Fruit fly (Drosophila melanogaster) whole organism, wandering third instar larva: ENCODE results near the gene CG8664.

Experiments used
- Abd-B ChIP-seq: fragments of >200 bp; optimal IDR thresholded peaks from 2 replicates; lab custom pipeline; 2017; ENCODE audit warnings: missing biosample characterization, missing genetic modification characterization
- CrebA ChIP-seq: fragments of 200-800 bp; sonication (Bioruptor generic); optimal IDR thresholded peaks from 2 replicates; lab custom pipeline; 2016; ENCODE audit warnings: missing biosample characterization, mild to moderate bottlenecking, missing genetic modification characterization, borderline replicate concordance
- Dfd ChIP-seq: fragments of >200 bp; optimal IDR thresholded peaks from 2 replicates; lab custom pipeline; 2017; ENCODE audit warnings: missing biosample characterization, missing genetic modification characterization
- Dif ChIP-seq: fragments of 200-275, 200-300 bp; sonication (Bioruptor generic); optimal IDR thresholded peaks from 2 replicates; lab custom pipeline; 2018; ENCODE audit warnings: missing biosample characterization, missing genetic modification characterization; ENCODE audit not compliant: partially characterized antibody
- GATAd ChIP-seq: sonication (Bioruptor generic); optimal IDR thresholded peaks from 2 replicates; lab custom pipeline; 2016; ENCODE audit warnings: missing biosample characterization, missing genetic modification characterization
- HLH106 ChIP-seq: fragments of 200-800 bp; optimal IDR thresholded peaks from 3 replicates; lab custom pipeline; 2019; ENCODE audit warnings: missing biosample characterization, mild to moderate bottlenecking, missing genetic modification characterization, moderate library complexity
- Hnf4 ChIP-seq: fragments of 200-800 bp; sonication (Bioruptor generic); optimal IDR thresholded peaks from 2 replicates; lab custom pipeline; 2016; ENCODE audit warnings: missing biosample characterization, mild to moderate bottlenecking, missing genetic modification characterization
- Hr78 ChIP-seq: fragments of >200 bp; optimal IDR thresholded peaks from 2 replicates; lab custom pipeline; 2017; ENCODE audit warnings: missing biosample characterization, missing genetic modification characterization
- Hr83 ChIP-seq: fragments of 200-300 bp; sonication (Bioruptor generic); optimal IDR thresholded peaks from 2 replicates; lab custom pipeline; 2016; ENCODE audit warnings: missing biosample characterization, mild to moderate bottlenecking, missing genetic modification characterization, moderate library complexity; ENCODE audit not compliant: poor library complexity, severe bottlenecking
- Jra ChIP-seq: sonication (Bioruptor generic); optimal IDR thresholded peaks from 2 replicates; lab custom pipeline; 2016; ENCODE audit warnings: missing biosample characterization, missing genetic modification characterization
- Myc ChIP-seq: fragments of >200 bp; optimal IDR thresholded peaks from 2 replicates; lab custom pipeline; 2017
- N ChIP-seq: fragments of >200 bp; optimal IDR thresholded peaks from 2 replicates; lab custom pipeline; 2018; ENCODE audit warnings: missing biosample characterization, missing external identifiers, missing genetic modification characterization
- OdsH ChIP-seq: fragments of 200-800 bp; sonication (Bioruptor generic); optimal IDR thresholded peaks from 2 replicates; lab custom pipeline; 2016; ENCODE audit warnings: missing biosample characterization, mild to moderate bottlenecking, missing genetic modification characterization
- Rel ChIP-seq, 2 experiments: fragments of 200-800 bp; sonication (Bioruptor generic) in 1 of 2; optimal IDR thresholded peaks; 2 replicates in 1 of 2; 3 replicates in 1 of 2; lab custom pipeline; 2016 to 2019; ENCODE audit warnings: mild to moderate bottlenecking in 2 of 2, missing biosample characterization in 2 of 2, missing genetic modification characterization in 2 of 2, moderate library complexity in 1 of 2
- Sp1 ChIP-seq: fragments of 200-800 bp; sonication (Bioruptor generic); optimal IDR thresholded peaks from 3 replicates; lab custom pipeline; 2019; ENCODE audit warnings: missing biosample characterization, mild to moderate bottlenecking, missing genetic modification characterization, moderate library complexity
- br ChIP-seq: fragments of 200-800 bp; sonication (Bioruptor generic); optimal IDR thresholded peaks from 2 replicates; lab custom pipeline; 2016; ENCODE audit warnings: missing biosample characterization, missing genetic modification characterization
- brk ChIP-seq: fragments of 200-800 bp; sonication (Bioruptor generic); optimal IDR thresholded peaks from 2 replicates; lab custom pipeline; 2016; ENCODE audit warnings: missing biosample characterization, mild to moderate bottlenecking, missing genetic modification characterization
- ey ChIP-seq: fragments of 200-800 bp; sonication (Bioruptor generic); optimal IDR thresholded peaks from 2 replicates; lab custom pipeline; 2016; ENCODE audit warnings: missing biosample characterization, missing genetic modification characterization
- foxo ChIP-seq, 2 experiments: fragments of 200-800 bp; sonication (Bioruptor generic); optimal IDR thresholded peaks; 2 replicates in 1 of 2; 3 replicates in 1 of 2; lab custom pipeline; 2016 to 2017; ENCODE audit warnings: missing biosample characterization in 2 of 2, missing genetic modification characterization in 2 of 2
- fru ChIP-seq: fragments of 200-800 bp; sonication (Bioruptor generic); optimal IDR thresholded peaks from 3 replicates; lab custom pipeline; 2016; ENCODE audit warnings: missing biosample characterization, mild to moderate bottlenecking, missing genetic modification characterization
- h ChIP-seq: fragments of 200-800 bp; sonication (Bioruptor generic); optimal IDR thresholded peaks from 3 replicates; lab custom pipeline; 2016; ENCODE audit warnings: missing biosample characterization, mild to moderate bottlenecking, missing genetic modification characterization
- jim ChIP-seq: fragments of 175-275, 200-325 bp; sonication (Bioruptor generic); optimal IDR thresholded peaks from 2 replicates; lab custom pipeline; 2016; ENCODE audit warnings: missing biosample characterization, mild to moderate bottlenecking, missing genetic modification characterization
- lola ChIP-seq: fragments of >200 bp; optimal IDR thresholded peaks from 2 replicates; lab custom pipeline; 2017; ENCODE audit warnings: missing biosample characterization, missing genetic modification characterization
- pan ChIP-seq: fragments of >200 bp; optimal IDR thresholded peaks from 2 replicates; lab custom pipeline; 2017
- psq ChIP-seq: fragments of 200-800 bp; sonication (Bioruptor generic); optimal IDR thresholded peaks from 3 replicates; lab custom pipeline; 2017; ENCODE audit warnings: missing biosample characterization, mild to moderate bottlenecking, missing genetic modification characterization, moderate library complexity
- rgr ChIP-seq: fragments of 200-800 bp; sonication (Bioruptor generic); optimal IDR thresholded peaks from 3 replicates; lab custom pipeline; 2016; ENCODE audit warnings: missing biosample characterization, mild to moderate bottlenecking, missing genetic modification characterization
- sage ChIP-seq: fragments of 200-800 bp; sonication (Bioruptor generic); optimal IDR thresholded peaks from 2 replicates; lab custom pipeline; 2016; ENCODE audit warnings: missing biosample characterization, mild to moderate bottlenecking, missing genetic modification characterization
- sv ChIP-seq: fragments of 200-800 bp; sonication (Bioruptor generic); optimal IDR thresholded peaks from 3 replicates; lab custom pipeline; 2016; ENCODE audit warnings: missing biosample characterization, missing genetic modification characterization
- tai ChIP-seq: sonication (Bioruptor generic); optimal IDR thresholded peaks from 2 replicates; lab custom pipeline; 2016; ENCODE audit warnings: missing biosample characterization, missing genetic modification characterization
- usp ChIP-seq: fragments of >200 bp; optimal IDR thresholded peaks from 2 replicates; lab custom pipeline; 2017; ENCODE audit warnings: missing biosample characterization, missing genetic modification characterization
- woc ChIP-seq: sonication (Bioruptor generic); optimal IDR thresholded peaks from 2 replicates; lab custom pipeline; 2016; ENCODE audit warnings: missing biosample characterization, mild to moderate bottlenecking, missing genetic modification characterization

Gene CG8664

DNA sequence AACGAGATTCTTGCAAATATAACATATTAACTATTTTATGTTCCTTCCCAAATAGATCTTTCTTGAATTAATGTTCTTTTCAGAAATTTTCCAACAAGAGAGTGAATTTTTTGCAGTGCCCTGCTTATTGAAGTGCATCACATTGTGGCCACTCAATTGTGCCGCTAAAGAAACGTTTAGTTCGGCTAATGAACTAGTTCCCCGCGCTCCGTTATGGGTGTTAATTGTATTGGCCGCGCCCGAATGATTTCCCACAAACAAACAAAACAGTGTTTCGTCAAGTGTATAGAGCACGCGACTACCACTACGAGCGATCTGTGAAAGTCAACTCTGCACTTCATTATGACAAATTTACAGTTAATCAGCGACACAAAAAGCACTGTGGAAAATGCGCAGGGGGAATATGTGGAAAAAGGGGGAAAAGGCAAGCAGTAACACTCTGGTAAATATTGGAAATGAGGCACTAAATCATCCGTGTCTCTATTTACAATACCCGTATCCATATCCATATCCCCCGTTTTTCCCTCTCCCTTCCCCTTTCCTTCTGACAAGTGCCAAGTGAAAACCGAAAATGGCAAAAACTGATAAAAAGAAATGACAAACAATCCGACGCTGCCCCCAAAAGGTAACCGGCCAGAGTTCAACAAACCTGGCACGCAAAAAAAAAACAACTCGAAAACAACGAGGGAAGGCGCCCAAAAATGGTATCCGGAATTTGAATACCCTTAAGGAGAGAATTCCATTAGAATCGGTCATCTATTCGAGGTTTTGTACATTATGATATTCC lies 13.9 kb upstream of the CG8664 start:
- TF ChIP-seq OdsH (GFP tag; lab: Kevin White, UChicago) (no peak), h (GFP tag; lab: Kevin White, UChicago) (peak; percentile 8), Abd-B (GFP tag; lab: Kevin White, UChicago) (no peak), Sp1 (peak; percentile 61)
- TF ChIP-seq, all 38 proteins: peak for 2

dm6 chrX:17294979-17295378 lies 12.5 kb upstream of the CG8664 start:
- TF ChIP-seq tai (GFP tag; lab: Kevin White, UChicago) (peak; percentile 9), GATAd (no peak), Hnf4 (no peak), HLH106 (tag; lab: Kevin White, UChicago) (no peak), woc (GFP tag; lab: Kevin White, UChicago) (peak; percentile 25), foxo (GFP tag; optimal IDR thresholded peaks at IDR 0.05; lab: Kevin White, UChicago) (peak in 1 of 2 experiments; percentile 39), ey (peak; percentile 13), fru (GFP tag; lab: Kevin White, UChicago) (peak; percentile 43)

DNA sequence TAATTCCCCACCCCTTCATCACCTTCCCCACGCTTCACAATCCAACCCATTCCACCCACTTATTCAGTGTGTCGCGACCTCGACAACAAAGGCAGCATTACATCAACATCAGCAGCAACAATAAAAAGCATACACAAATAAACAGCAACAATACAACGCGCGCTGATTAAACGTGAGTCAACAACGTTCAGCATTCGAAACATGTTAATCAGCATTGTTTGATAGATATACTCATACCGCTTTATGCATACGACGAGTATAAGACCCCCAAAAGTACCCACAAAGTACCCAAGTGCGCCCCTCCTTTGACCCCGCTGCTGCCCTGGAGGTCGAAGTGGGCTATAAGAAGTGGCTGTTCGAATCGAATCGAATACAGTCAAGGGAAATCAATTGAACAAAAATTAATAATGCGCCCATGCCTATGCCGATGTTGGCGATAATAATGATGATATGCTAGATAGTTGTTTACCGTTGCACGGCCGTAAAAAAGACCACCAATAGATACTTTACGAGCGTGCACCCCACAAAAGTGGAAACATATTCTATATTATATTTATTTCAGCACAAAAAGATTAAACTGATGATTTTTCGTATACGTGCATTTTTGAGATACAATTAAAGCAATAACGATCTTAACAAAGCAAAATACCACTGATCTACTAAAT lies 11.8 kb upstream of the CG8664 start:
- TF ChIP-seq h (GFP tag; lab: Kevin White, UChicago) (no peak), Hr78 (GFP tag; lab: Kevin White, UChicago) (no peak), foxo (GFP tag; optimal IDR thresholded peaks at IDR 0.05; lab: Kevin White, UChicago) (no peak), Rel (GFP tag; optimal IDR thresholded peaks at IDR 0.05; lab: Kevin White, UChicago) (no peak), Rel (tag; optimal IDR thresholded peaks at IDR 0.05; lab: Kevin White, UChicago) (peak; percentile 19), Jra (no peak), ey (no peak)

dm6 chrX:17293385-17293784 lies 10.9 kb upstream of the CG8664 start:
- TF ChIP-seq rgr (GFP tag; lab: Kevin White, UChicago) = no peak
- peak; percentile 45 for TF ChIP-seq HLH106 (tag; lab: Kevin White, UChicago)
- peak in 1 of 2 experiments; percentile 36 for TF ChIP-seq foxo (GFP tag; optimal IDR thresholded peaks at IDR 0.05; lab: Kevin White, UChicago)
- TF ChIP-seq Hr78 (GFP tag; lab: Kevin White, UChicago) = no peak
- no peak for TF ChIP-seq N (GFP tag; lab: Kevin White, UChicago)
- TF ChIP-seq lola (GFP tag; lab: Kevin White, UChicago) = no peak
- no peak for TF ChIP-seq woc (GFP tag; lab: Kevin White, UChicago)
- TF ChIP-seq brk (GFP tag; lab: Kevin White, UChicago) = no peak
- no peak for TF ChIP-seq ey
- TF ChIP-seq OdsH (GFP tag; lab: Kevin White, UChicago) = peak; percentile 36
- no peak for TF ChIP-seq h (GFP tag; lab: Kevin White, UChicago)
- TF ChIP-seq Dif (GFP tag; lab: Kevin White, UChicago) = no peak
- TF ChIP-seq sage (GFP tag; lab: Kevin White, UChicago) = no peak
- peak; percentile 3 for TF ChIP-seq sv (GFP tag; lab: Kevin White, UChicago)
- no peak for TF ChIP-seq psq (GFP tag; lab: Kevin White, UChicago)
- TF ChIP-seq Hr83 (GFP tag; lab: Kevin White, UChicago) = no peak
- TF ChIP-seq CrebA = no peak
- no peak for TF ChIP-seq tai (GFP tag; lab: Kevin White, UChicago)
- TF ChIP-seq jim (GFP tag; lab: Kevin White, UChicago) = no peak
- TF ChIP-seq Sp1 = no peak
- TF ChIP-seq Dfd = no peak
- no peak for TF ChIP-seq Jra
- no peak for TF ChIP-seq usp (GFP tag; lab: Kevin White, UChicago)
- TF ChIP-seq br (GFP tag; lab: Kevin White, UChicago) = no peak
- no peak for TF ChIP-seq pan (lab: Kevin White, UChicago)
- no peak for TF ChIP-seq GATAd
- TF ChIP-seq Myc = no peak
- peak; percentile 1 for TF ChIP-seq Hnf4
